Fruit fly (Drosophila melanogaster) whole organism, embryonic: ENCODE results near the gene AMPdeam.

ENCODE experiments used
- Abd-B ChIP-seq: fragments of 200-800 bp; sonication (Bioruptor generic); optimal IDR thresholded peaks from 2 replicates; lab custom pipeline; 2018; ENCODE audit warnings: missing biosample characterization, mild to moderate bottlenecking, missing genetic modification characterization, moderate library complexity
- B-H1 ChIP-seq: fragments of 200-800 bp; sonication (Bioruptor generic); IDR thresholded peaks from 3 replicates; pipeline ENCODE4 v1.3.6; 2022; ENCODE audit warnings: missing biosample characterization, missing genetic modification characterization
- CG10147 ChIP-seq: fragments of 200-800 bp; sonication (Bioruptor generic); optimal IDR thresholded peaks from 2 replicates; lab custom pipeline; 2019; ENCODE audit warnings: missing biosample characterization, mild to moderate bottlenecking, missing genetic modification characterization, moderate library complexity
- CG10209 ChIP-seq: fragments of 200-800 bp; sonication (Bioruptor generic); optimal IDR thresholded peaks from 3 replicates; lab custom pipeline; 2017; ENCODE audit warnings: missing biosample characterization, mild to moderate bottlenecking, missing genetic modification characterization, missing genetic modification reagents
- CG10979 ChIP-seq: fragments of 200-800 bp; sonication (Bioruptor generic); optimal IDR thresholded peaks from 2 replicates; lab custom pipeline; 2018; ENCODE audit warnings: missing biosample characterization, mild to moderate bottlenecking, missing genetic modification characterization, moderate library complexity
- CG11456 ChIP-seq: fragments of 200-800 bp; sonication (Bioruptor generic); IDR thresholded peaks from 3 replicates; pipeline ENCODE4 v1.3.6; 2022; ENCODE audit warnings: missing biosample characterization, missing genetic modification characterization
- CG11696 ChIP-seq: fragments of 200-800 bp; sonication (Bioruptor generic); IDR thresholded peaks from 2 replicates; pipeline ENCODE4 v1.3.6; 2022; ENCODE audit warnings: missing biosample characterization, missing genetic modification characterization
- CG12155 ChIP-seq: fragments of 200-800 bp; sonication (Bioruptor generic); optimal IDR thresholded peaks from 3 replicates; lab custom pipeline; 2016; ENCODE audit warnings: missing biosample characterization, missing genetic modification characterization
- CG12744 ChIP-seq: fragments of 200-800 bp; sonication (Bioruptor generic); optimal IDR thresholded peaks from 2 replicates; lab custom pipeline; 2016; ENCODE audit warnings: missing biosample characterization, missing genetic modification characterization
- CG13624 ChIP-seq: fragments of 200-800 bp; sonication (Bioruptor generic); optimal IDR thresholded peaks from 2 replicates; lab custom pipeline; 2016; ENCODE audit warnings: missing biosample characterization, missing genetic modification characterization
- CG14710 ChIP-seq: fragments of 200-800 bp; sonication (Bioruptor generic); optimal IDR thresholded peaks from 3 replicates; lab custom pipeline; 2019; ENCODE audit warnings: missing biosample characterization, mild to moderate bottlenecking, missing genetic modification characterization, moderate library complexity
- CG14860 ChIP-seq: fragments of 200-800 bp; sonication (Bioruptor generic); IDR thresholded peaks from 3 replicates; pipeline ENCODE4 v1.3.6; 2022; ENCODE audit warnings: missing biosample characterization, missing genetic modification characterization; ENCODE audit not compliant: partially characterized antibody
- CG14965 ChIP-seq: fragments of 200-800 bp; sonication (Bioruptor generic); optimal IDR thresholded peaks from 2 replicates; lab custom pipeline; 2016; ENCODE audit warnings: missing biosample characterization, missing genetic modification characterization, borderline replicate concordance
- CG1603 ChIP-seq: fragments of 200-800 bp; sonication (Bioruptor generic); optimal IDR thresholded peaks from 2 replicates; lab custom pipeline; 2019; ENCODE audit warnings: missing biosample characterization, mild to moderate bottlenecking, missing genetic modification characterization, moderate library complexity
- CG16779 ChIP-seq: fragments of 200-800 bp; sonication (Bioruptor generic); IDR thresholded peaks from 2 replicates; pipeline ENCODE4 v1.3.6; 2022; ENCODE audit warnings: missing biosample characterization, missing genetic modification characterization
- CG16813 ChIP-seq: fragments of 200-800 bp; sonication (Bioruptor generic); IDR thresholded peaks from 3 replicates; pipeline ENCODE4 v1.3.6; 2022; ENCODE audit warnings: missing biosample characterization, missing genetic modification characterization; ENCODE audit not compliant: partially characterized antibody
- CG16815 ChIP-seq: fragments of 200-800 bp; sonication (Bioruptor generic); optimal IDR thresholded peaks from 3 replicates; lab custom pipeline; 2017; ENCODE audit warnings: missing biosample characterization, mild to moderate bottlenecking, missing genetic modification characterization
- CG17361 ChIP-seq: fragments of 200-800 bp; sonication (Bioruptor generic); IDR thresholded peaks from 3 replicates; pipeline ENCODE4 v1.3.6; 2022; ENCODE audit warnings: missing biosample characterization, missing genetic modification characterization
- CG17568 ChIP-seq: fragments of 200-800 bp; sonication (Bioruptor generic); optimal IDR thresholded peaks from 2 replicates; lab custom pipeline; 2018; ENCODE audit warnings: missing biosample characterization, mild to moderate bottlenecking, missing genetic modification characterization, moderate library complexity
- CG17612 ChIP-seq: fragments of 200-800 bp; sonication (Bioruptor generic); IDR thresholded peaks from 2 replicates; pipeline ENCODE4 v1.3.6; 2022; ENCODE audit warnings: missing biosample characterization, missing genetic modification characterization
- CG4730 ChIP-seq: fragments of 200-800 bp; sonication (Bioruptor generic); IDR thresholded peaks from 2 replicates; pipeline ENCODE4 v1.3.6; 2022; ENCODE audit warnings: missing biosample characterization, missing genetic modification characterization
- CG7786 ChIP-seq: fragments of 200-800 bp; sonication (Bioruptor generic); optimal IDR thresholded peaks from 2 replicates; lab custom pipeline; 2016; ENCODE audit warnings: missing biosample characterization, missing genetic modification characterization
- CG8089 ChIP-seq: fragments of 200-800 bp; sonication (Bioruptor generic); optimal IDR thresholded peaks from 3 replicates; lab custom pipeline; 2016; ENCODE audit warnings: missing biosample characterization, missing genetic modification characterization
- CG9215 ChIP-seq: fragments of 200-800 bp; sonication (Bioruptor generic); IDR thresholded peaks from 2 replicates; pipeline ENCODE4 v1.3.6; 2022; ENCODE audit warnings: missing biosample characterization, missing genetic modification characterization
- CkIIα-i1 ChIP-seq: fragments of 200-800 bp; sonication (Bioruptor generic); IDR thresholded peaks from 2 replicates; pipeline ENCODE4 v1.3.6; 2022; ENCODE audit warnings: missing biosample characterization, missing genetic modification characterization
- Dip3 ChIP-seq: fragments of 200-800 bp; sonication (Bioruptor generic); optimal IDR thresholded peaks from 3 replicates; lab custom pipeline; 2016; ENCODE audit warnings: missing biosample characterization, missing genetic modification characterization
- Doc2 ChIP-seq: fragments of 200-800 bp; sonication (Bioruptor generic); IDR thresholded peaks from 2 replicates; pipeline ENCODE4 v1.3.6; 2022; ENCODE audit warnings: missing biosample characterization, missing genetic modification characterization
- Fer3 ChIP-seq: fragments of 200-800 bp; sonication (Bioruptor generic); optimal IDR thresholded peaks from 2 replicates; lab custom pipeline; 2018; ENCODE audit warnings: missing biosample characterization, mild to moderate bottlenecking, missing genetic modification characterization, moderate library complexity
- Hand ChIP-seq: fragments of 200-800 bp; sonication (Bioruptor generic); optimal IDR thresholded peaks from 2 replicates; lab custom pipeline; 2017; ENCODE audit warnings: mild to moderate bottlenecking, missing biosample characterization, missing genetic modification reagents, missing genetic modification characterization
- Hr3 ChIP-seq: fragments of 200-800 bp; sonication (Bioruptor generic); optimal IDR thresholded peaks from 3 replicates; lab custom pipeline; 2016; ENCODE audit warnings: missing biosample characterization, missing genetic modification characterization
- Hr78 ChIP-seq, 2 experiments: fragments of 200-800 bp in 1 of 2; fragments of >200 bp in 1 of 2; sonication (Bioruptor generic) in 1 of 2; optimal IDR thresholded peaks; 2 replicates each; lab custom pipeline; 2017 to 2019; ENCODE audit warnings: missing biosample characterization in 2 of 2, missing genetic modification characterization in 2 of 2, mild to moderate bottlenecking in 1 of 2, moderate library complexity in 1 of 2
- Nf-YB ChIP-seq: fragments of 200-800 bp; sonication (Bioruptor generic); optimal IDR thresholded peaks from 3 replicates; lab custom pipeline; 2019; ENCODE audit warnings: missing biosample characterization, mild to moderate bottlenecking, missing genetic modification characterization, moderate library complexity
- Rx ChIP-seq: fragments of 200-800 bp; sonication (Bioruptor generic); IDR thresholded peaks from 2 replicates; pipeline ENCODE4 v1.3.6; 2022; ENCODE audit warnings: missing biosample characterization, missing genetic modification characterization
- Sin3A ChIP-seq: fragments of >200 bp; optimal IDR thresholded peaks from 2 replicates; lab custom pipeline; 2018
- Sox100B ChIP-seq: fragments of 200-800 bp; sonication (Bioruptor generic); optimal IDR thresholded peaks from 3 replicates; lab custom pipeline; 2018; ENCODE audit warnings: missing biosample characterization, mild to moderate bottlenecking, missing genetic modification characterization
- ash1 ChIP-seq: fragments of 200-800 bp; sonication (Bioruptor generic); optimal IDR thresholded peaks from 2 replicates; lab custom pipeline; 2018; ENCODE audit warnings: missing biosample characterization, mild to moderate bottlenecking, missing genetic modification characterization
- bowl ChIP-seq: fragments of 200-800 bp; sonication (Bioruptor generic); IDR thresholded peaks from 2 replicates; pipeline ENCODE4 v1.3.6; 2022; ENCODE audit warnings: missing biosample characterization, missing genetic modification characterization
- disco-r ChIP-seq: fragments of 200-800 bp; sonication (Bioruptor generic); optimal IDR thresholded peaks from 2 replicates; lab custom pipeline; 2016; ENCODE audit warnings: missing biosample characterization, missing genetic modification characterization
- fd64A ChIP-seq: fragments of 200-800 bp; sonication (Bioruptor generic); optimal IDR thresholded peaks from 3 replicates; lab custom pipeline; 2018; ENCODE audit warnings: missing biosample characterization, mild to moderate bottlenecking, missing genetic modification characterization
- gsb ChIP-seq: fragments of 200-800 bp; sonication (Bioruptor generic); IDR thresholded peaks from 2 replicates; pipeline ENCODE4 v1.3.6; 2022; ENCODE audit warnings: missing biosample characterization, missing genetic modification characterization
- hb ChIP-seq: fragments of 200-800 bp; sonication (Bioruptor generic); IDR thresholded peaks from 3 replicates; pipeline ENCODE4 v1.3.6; 2022; ENCODE audit warnings: missing biosample characterization, missing genetic modification characterization; ENCODE audit not compliant: partially characterized antibody
- lab ChIP-seq: fragments of 200-800 bp; sonication (Bioruptor generic); optimal IDR thresholded peaks from 3 replicates; lab custom pipeline; 2017; ENCODE audit warnings: missing biosample characterization, missing genetic modification characterization, mild to moderate bottlenecking, moderate library complexity, missing genetic modification reagents
- lola ChIP-seq, 3 experiments: fragments of >200 bp in 2 of 3; fragments of 200-800 bp in 1 of 3; sonication (Bioruptor generic) in 1 of 3; optimal IDR thresholded peaks; 2 replicates each; lab custom pipeline; 2017 to 2019; ENCODE audit warnings: missing biosample characterization in 3 of 3, missing genetic modification characterization in 3 of 3, mild to moderate bottlenecking in 1 of 3, moderate library complexity in 1 of 3
- sob ChIP-seq: fragments of 200-800 bp; sonication (Bioruptor generic); IDR thresholded peaks from 2 replicates; pipeline ENCODE4 v1.3.6; 2022; ENCODE audit warnings: missing biosample characterization, missing genetic modification characterization
- stc ChIP-seq: fragments of 200-800 bp; sonication (Bioruptor generic); IDR thresholded peaks from 2 replicates; pipeline ENCODE4 v1.3.6; 2022; ENCODE audit warnings: missing biosample characterization, missing genetic modification characterization
- tap ChIP-seq: fragments of 200-800 bp; optimal IDR thresholded peaks from 3 replicates; lab custom pipeline; 2019; ENCODE audit warnings: missing biosample characterization, mild to moderate bottlenecking, missing genetic modification characterization, moderate library complexity
- ttk ChIP-seq: fragments of 200-800 bp; sonication (Bioruptor generic); IDR thresholded peaks from 2 replicates; pipeline ENCODE4 v2.1.2; 2022; ENCODE audit warnings: missing biosample characterization, missing genetic modification characterization
- unpg ChIP-seq: fragments of 200-800 bp; sonication (Bioruptor generic); optimal IDR thresholded peaks from 3 replicates; lab custom pipeline; 2018; ENCODE audit warnings: missing biosample characterization, mild to moderate bottlenecking, missing genetic modification characterization, moderate library complexity
- vvl ChIP-seq: fragments of 200-800 bp; sonication (Bioruptor generic); IDR thresholded peaks from 2 replicates; pipeline ENCODE4 v1.3.6; 2022; ENCODE audit warnings: missing biosample characterization, missing genetic modification characterization
- wek ChIP-seq: fragments of 200-800 bp; sonication (Bioruptor generic); optimal IDR thresholded peaks from 3 replicates; lab custom pipeline; 2018; ENCODE audit warnings: missing biosample characterization, mild to moderate bottlenecking, missing genetic modification characterization, moderate library complexity

Gene AMPdeam

dm6 chrX:13820310-13821038, 25.2 kb downstream of the AMPdeam start (continued):
- TF ChIP-seq Hr3 (GFP tag; lab: Kevin White, UChicago) (peak; percentile 18), CG17612 (GFP tag; lab: Robert Waterston, UW) (no peak), lola (GFP tag; optimal IDR thresholded peaks at IDR 0.05; lab: Kevin White, UChicago) (no peak), CG12155 (GFP tag; lab: Kevin White, UChicago) (no peak), CG8089 (GFP tag; lab: Kevin White, UChicago) (no peak), CG17568 (GFP tag; lab: Kevin White, UChicago) (peak; percentile 21), gsb (GFP tag; lab: Robert Waterston, UW) (no peak), CG10147 (GFP tag; lab: Kevin White, UChicago) (no peak), CG13624 (GFP tag; lab: Kevin White, UChicago) (no peak), vvl (0 out of 2 replicates have a peak, but pooled peaks have one; percentile 8), ash1 (GFP tag; lab: Kevin White, UChicago) (no peak), CG14710 (tag; lab: Kevin White, UChicago) (peak; percentile 6), Rx (no peak), Hand (GFP tag; lab: Kevin White, UChicago) (peak; percentile 13), CG12744 (GFP tag; lab: Kevin White, UChicago) (no peak), tap (tag; lab: Kevin White, UChicago) (no peak), Nf-YB (no peak), lab (GFP tag; lab: Kevin White, UChicago) (peak; percentile 37), B-H1 (no peak), stc (GFP tag; lab: Robert Waterston, UW) (no peak), fd64A (GFP tag; lab: Kevin White, UChicago) (no peak), Dip3 (no peak), Sin3A (lab: Kevin White, UChicago) (no peak), ttk (GFP tag; lab: Robert Waterston, UW) (no peak), sob (GFP tag; lab: Robert Waterston, UW) (no peak), CG16815 (GFP tag; lab: Kevin White, UChicago) (no peak), unpg (peak; percentile 26), CG10979 (peak; percentile 11), bowl (GFP tag; lab: Robert Waterston, UW) (no peak), CG14965 (GFP tag; lab: Kevin White, UChicago) (no peak), Fer3 (tag; lab: Kevin White, UChicago) (no peak), CG7786 (GFP tag; lab: Kevin White, UChicago) (no peak), Doc2 (GFP tag; lab: Robert Waterston, UW) (no peak), CG14860 (no peak), Hr78 (GFP tag; optimal IDR thresholded peaks at IDR 0.05; lab: Kevin White, UChicago) (no peak), CG16779 (GFP tag; lab: Robert Waterston, UW) (no peak), wek (GFP tag; lab: Kevin White, UChicago) (peak; percentile 59), CG11456 (GFP tag; lab: Robert Waterston, UW) (no peak), CG10209 (GFP tag; lab: Kevin White, UChicago) (peak; percentile 40), Sox100B (GFP tag; lab: Kevin White, UChicago) (peak; percentile 15), CG11696 (peak; percentile 80), CG17361 (GFP tag; lab: Robert Waterston, UW) (peak; percentile 62; the same call in 2 of the 3 replicates), Abd-B (GFP tag; lab: Kevin White, UChicago) (no peak), disco-r (no peak), CG16813 (no peak), CG4730 (GFP tag; lab: Robert Waterston, UW) (no peak), hb (no peak), CG9215 (GFP tag; lab: Robert Waterston, UW) (no peak), CG1603 (tag; lab: Kevin White, UChicago) (no peak), CkIIα-i1 (no peak)
